Fruit fly (Drosophila melanogaster) whole organism, larva: ENCODE results near the gene MESR6.

Experiments
- noc ChIP-seq: fragments of 200-800 bp; sonication (Bioruptor generic); optimal IDR thresholded peaks from 3 replicates; lab custom pipeline; 2019; ENCODE audit warnings: missing biosample characterization, mild to moderate bottlenecking, missing genetic modification characterization, moderate library complexity

The MESR6 gene

DNA sequence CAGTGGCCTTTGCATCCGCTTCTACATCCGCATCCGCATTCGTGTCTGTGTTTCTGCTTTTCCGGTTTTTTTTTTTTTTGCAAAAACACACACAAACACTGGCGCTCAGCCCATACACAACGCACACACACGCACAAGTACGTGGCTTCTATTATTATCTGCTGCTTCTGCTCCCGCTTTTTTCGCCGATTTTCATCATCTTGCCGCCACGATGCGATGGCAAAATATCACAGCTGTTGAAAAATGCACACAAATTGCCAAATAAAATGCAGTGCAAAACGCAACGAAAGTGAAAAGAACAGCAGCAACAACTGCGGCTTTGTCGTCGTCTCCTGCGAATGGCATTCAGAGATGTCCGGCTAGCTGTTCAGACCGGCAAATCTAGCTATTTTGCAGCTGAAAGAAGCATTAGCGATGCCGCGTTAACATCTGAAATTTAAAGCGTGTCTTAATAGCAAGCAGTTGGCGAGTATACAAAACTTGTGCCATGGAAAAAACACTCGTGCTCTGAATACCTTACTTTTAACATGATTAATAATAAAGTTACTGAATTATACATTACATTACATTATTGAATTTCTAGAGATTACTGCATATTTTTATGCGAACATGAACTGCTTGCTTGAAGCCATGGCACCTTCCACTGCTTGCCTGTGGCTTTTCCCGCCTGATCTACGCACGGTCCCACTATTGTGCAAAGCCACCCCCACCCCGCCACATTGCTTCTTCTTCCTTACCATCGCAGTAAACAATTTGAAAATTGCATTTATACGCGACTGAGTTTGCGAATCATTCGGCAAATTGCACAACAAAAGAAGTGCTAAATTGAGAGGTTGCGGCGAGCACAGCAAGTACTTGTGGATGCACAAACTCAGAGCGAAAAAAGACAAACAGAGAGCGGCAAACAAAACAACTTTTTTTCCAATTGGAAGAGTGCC lies 29.7 kb upstream of the MESR6 start, which contains the start of the genes Ugt316A1 and Sfxn2:
Gene Ugt316A1 (minus strand): TSS at position 345 of the 938 bp plus-strand sequence.
Gene Sfxn2 (plus strand): TSS at position 694 of the 938 bp plus-strand sequence.
- TF ChIP-seq noc (tag; lab: Kevin White, UChicago), result no peak

DNA sequence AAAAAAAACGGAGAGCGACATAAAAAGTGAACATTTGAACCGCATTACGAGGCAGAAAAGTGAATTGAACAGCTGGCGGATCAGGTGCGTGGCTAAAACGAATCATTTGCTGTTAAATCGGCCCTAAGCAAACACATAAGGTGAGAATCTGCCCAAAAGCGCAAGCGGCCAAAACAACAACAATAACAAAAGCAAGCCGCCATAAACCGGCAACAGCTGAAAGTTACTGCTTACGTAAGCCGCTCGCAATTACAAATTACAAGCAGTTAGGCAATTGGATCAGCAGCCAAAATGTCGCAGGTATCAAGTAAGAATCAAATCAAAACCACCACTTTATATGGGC lies 29.1 kb upstream of the MESR6 start:
- TF ChIP-seq noc (tag; lab: Kevin White, UChicago), result no peak

DNA sequence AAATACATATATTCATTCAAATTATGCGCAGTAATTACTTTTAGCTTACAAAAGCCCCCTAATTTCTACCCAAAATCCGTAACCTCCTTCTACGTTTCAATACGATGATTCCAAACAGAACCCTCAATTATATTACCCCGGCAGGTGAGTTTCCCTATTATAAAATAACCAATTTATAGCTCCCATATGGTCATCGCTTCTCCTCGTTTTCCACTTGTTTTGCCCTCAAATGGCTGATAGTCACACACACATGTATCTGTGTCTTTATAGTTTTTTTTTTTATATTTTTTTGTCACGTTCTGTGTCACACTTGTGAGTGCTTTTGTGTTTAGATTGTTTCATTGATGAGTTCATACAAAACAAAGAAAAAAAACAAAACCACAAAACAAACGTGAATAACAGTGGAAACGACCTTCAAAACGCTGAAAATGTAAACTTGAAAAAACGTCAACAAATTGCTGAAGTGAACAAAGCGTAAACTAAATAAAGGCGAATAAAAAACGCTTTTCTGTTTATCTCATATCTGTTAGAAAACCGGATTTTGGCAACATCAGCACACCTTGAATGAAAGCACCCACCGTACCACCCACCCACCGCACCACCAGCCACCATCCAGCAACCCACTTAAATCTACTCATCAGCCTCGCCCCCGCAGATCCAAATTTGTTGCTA lies 21.2 kb upstream of the MESR6 start:
- no peak for TF ChIP-seq noc (tag; lab: Kevin White, UChicago)

DNA sequence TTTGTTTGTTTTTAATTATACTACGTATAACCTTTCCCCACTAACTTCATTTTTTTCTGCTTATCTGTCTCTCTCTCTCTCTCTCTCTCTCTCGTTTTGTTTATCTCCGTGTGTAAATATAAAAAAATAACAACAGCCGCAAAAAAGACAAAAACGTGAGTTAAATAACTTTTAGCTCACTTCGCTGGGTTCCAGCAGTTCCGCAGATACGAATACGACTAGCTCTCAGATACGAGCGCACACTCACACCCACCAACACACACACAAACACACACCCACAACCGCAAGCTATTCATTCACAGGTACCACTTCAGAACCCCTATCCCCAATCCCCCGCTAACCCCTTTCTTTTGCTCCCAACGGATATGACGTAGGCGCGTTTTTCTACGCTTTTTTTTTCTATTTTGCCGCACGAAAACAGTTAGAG lies 20.3 kb upstream of the MESR6 start:
- peak; percentile 48 for TF ChIP-seq noc (tag; lab: Kevin White, UChicago)

DNA sequence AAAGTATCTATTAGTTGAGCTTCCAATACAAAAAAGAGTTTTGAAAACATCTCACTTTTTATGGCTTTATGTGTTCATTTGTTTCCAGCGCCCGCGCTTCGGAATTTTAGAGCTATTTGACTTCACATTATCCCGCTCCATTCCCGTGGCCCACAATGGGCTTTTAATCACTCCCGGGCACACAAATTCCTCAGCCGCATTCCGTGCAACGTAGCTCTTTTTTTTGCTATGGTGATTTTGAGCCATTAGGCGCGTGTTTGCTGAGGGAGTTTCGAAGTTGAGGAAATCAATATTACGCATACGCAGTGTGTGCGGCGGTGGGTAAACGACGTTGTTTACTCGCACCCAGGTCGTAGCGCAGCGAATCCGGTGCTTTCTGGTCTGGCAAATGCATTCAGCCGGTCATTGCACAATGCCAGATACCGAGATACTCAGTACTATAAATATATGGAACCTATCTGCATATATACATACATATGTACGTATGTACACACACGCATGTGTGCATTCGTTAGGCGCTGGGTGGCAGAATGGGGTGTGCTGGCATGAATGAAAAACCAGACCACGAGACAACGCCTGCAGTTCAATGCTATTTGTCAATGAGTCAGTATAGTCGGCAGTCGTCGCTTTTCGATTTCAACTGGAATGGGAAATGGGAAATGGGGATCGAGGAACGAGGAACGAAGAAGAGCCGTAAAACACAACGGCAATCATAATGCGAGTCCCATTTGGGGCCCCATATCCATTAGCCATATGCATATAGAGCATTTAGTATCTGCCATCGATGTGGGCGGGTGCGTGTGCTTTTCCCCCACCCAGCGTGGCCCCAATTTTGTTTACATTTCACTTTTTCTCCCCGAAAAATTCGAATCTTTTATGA lies 19.2 kb upstream of the MESR6 start:
- TF ChIP-seq noc (tag; lab: Kevin White, UChicago), result no peak

DNA sequence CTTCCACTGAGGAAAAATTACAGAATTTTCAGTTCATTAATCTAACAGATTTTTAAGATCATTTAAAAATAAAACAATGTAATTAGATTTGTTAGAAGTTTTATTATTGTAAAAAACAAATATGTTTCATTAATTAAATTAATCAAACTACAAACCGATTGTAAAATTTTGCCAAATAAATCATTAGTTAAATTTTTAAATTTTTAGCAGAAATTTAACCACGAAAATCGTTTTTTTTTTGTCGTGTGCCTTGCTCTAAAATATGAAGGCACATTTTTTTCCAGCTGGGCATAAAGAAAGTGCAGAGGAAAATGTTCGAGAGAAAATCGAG lies 18.6 kb upstream of the MESR6 start:
- no peak for TF ChIP-seq noc (tag; lab: Kevin White, UChicago)

DNA sequence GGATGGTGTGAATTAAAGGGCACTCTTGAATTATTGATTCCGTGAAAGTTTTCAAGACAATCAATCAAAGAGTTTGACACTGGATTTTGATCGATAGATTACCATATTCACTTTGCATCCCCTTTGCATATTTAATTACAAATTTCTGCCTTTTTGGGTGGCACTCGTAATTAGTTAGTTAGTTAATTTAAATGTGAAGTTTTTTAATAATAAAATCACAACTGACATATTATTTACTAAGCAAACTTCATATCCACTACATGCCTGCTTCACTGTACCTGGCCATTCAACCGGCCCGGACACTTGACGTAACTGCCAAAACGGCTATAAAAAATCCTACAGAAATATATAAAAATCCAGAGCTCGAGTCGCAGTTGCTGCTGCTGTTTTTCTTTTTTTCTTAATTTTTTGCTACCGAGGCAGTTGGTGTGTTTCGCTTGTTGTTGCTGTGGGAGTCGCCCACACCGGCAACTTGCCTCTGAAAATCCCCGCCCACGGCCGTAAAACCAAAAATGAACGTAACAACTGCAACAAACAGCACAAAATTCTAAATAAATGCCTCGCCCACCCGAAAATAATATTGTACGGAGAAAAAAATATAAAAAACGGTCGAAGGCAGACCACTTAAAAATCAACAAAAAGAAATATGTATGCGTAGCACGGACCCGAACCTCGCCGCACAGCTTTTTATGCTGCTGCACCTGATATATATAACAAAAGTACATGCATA lies 17.6 kb upstream of the MESR6 start:
- TF ChIP-seq noc (tag; lab: Kevin White, UChicago), result no peak

DNA sequence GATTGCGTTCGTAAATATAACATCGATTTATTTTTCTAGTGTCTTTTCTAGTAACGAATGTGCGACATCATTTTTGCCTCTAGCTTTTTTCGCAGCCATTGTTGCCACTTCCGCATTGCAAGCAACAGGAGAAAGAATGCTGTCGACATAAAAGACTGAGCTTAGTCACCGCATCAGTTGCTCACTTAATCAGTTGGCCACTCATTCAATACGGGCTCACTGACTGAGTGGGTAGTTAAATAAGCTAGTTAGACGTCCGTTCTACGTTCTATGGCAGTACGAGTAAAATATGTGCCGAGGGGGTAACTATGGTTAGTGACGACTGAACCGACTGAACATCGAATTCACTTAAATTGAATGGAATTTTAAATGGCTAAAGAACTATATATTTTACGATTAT lies 16.5 kb upstream of the MESR6 start:
- no peak for TF ChIP-seq noc (tag; lab: Kevin White, UChicago)

DNA sequence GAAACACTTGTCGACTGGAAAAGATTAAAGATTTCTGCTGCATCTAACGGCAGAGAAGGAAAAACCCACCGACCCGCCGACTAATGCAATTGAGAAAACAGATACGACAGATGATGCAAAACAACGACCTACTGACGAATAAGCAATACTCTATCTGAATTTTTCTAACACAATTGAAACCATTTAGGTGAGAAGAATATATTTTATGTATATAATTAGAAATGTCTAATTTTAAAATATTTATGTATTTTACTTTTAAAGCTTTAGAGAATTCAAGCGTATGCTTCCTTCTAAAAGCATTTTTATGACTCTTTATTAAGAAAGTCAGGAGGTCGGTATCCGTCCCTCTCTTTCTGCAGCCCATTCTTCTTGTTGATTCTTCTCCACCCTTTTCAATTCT lies 14.0 kb upstream of the MESR6 start:
- TF ChIP-seq noc (tag; lab: Kevin White, UChicago), result no peak

DNA sequence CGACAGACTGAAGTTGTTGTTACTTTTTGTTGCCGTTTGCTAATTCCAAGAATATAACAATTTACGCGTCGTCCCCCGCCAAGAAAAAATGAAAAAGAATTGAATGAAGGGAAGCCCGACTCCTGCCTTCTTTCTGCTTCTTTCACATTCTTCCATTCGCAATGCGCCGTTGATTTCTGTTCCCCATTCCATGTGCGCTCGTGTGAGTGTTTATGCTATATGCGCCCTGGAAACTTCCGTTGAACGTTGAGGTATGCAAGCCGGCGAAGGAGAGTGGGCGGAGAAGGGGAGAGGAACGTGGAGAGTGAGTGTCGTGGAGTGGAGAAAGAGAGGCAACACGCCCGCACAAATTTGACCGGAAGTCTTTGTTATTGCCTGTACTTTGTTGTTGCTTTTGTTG lies 13.4 kb upstream of the MESR6 start:
- TF ChIP-seq noc (tag; lab: Kevin White, UChicago), result no peak

DNA sequence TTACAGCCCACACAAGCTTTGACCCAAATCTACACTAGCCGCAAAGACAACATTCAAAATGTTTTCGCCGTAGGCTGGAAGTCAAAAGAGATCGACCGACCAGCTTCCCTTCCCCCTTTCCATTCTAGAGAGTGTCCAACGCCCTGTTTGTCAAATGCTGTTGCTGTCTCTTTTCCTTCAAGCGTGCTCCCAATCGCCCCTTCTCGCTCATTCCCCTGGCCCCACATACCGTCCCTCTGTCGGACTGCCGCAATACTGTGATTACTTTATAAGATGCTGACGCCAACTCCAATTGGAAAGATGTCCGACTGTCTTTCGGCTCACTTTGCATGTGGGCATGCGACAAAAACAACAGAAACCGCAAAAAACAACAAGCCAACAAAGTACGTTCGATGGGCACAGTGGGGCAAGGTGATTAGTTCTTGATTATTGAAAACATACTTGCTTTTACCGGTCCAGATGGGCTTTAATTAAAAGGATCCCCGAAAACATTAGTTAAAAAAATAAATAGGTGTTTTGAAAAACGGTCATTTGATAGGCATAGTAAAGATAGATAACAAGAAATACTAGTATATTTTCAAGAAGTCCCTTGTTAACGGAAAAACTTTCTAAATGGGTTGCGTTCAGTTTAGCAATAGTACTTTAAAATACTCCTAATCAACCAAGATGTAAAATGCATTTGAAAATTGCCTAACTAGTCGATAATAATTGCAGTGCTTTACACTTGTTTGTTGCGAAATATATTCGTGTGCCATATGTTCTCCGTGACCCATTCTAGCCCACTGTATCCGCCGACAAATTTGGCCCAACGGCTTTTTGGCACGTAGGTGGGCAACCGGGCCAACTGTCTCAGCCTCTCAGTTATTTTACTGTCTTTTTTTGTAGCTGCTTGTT lies 12.4 kb upstream of the MESR6 start:
- TF ChIP-seq noc (tag; lab: Kevin White, UChicago), result peak; percentile 31

DNA sequence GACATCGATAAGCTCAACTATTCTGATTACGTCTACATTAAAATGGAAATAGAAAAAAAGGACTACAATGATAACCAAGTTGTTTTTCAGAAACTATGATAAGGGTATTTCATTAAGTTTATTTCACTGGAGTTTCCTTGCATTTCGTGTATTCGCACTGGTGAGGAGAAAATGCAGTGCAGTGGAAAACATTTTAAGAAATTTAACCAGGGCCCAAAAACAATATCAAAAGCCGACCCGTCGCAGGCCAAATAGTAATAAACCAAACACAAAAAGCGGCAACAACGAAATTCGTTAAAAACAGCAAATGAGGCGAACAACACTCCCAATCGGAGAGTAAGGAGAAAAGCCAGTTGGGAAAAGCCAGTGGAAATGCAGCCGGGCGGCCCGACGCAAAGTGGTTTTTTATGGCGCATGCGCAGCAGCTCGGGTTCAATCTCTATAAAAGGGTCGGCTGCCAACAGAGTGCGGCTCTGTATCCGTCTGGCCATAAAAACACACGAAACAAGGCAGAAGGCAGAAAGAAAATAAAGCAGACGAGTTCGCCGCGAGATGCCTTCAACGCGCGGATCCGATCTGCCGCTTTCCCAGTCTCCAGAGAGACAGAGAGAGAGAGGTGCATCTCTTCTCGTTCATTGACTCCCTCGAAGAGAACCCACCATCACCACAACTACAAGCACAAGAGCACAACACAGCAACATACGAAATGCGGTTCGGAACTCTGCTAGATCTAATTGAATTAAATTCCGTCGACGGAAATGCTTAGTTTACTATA lies 11.4 kb upstream of the MESR6 start:
- TF ChIP-seq noc (tag; lab: Kevin White, UChicago), result no peak

DNA sequence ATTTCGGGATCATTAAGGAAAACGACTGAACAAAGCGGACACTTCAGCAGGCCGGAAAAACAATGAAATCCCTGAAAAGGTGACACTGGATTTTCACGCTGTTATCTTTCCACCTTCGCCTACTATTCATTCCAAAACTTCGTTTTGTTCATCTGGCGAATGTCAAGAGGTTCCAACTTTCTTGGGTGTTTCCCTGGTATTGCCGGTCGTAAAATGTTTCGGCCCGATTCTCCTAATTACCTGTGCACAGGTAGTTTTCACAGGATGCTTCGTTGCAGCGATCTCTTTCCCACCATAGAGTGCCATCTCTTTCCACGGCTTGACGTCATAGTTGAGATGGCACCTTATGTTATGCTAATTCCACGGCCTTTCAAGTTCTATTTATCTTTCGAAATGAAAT lies 9.3 kb upstream of the MESR6 start:
- no peak for TF ChIP-seq noc (tag; lab: Kevin White, UChicago)
